Fruit fly (Drosophila melanogaster) whole organism, adult: ENCODE data around the gene CHKov1.

Experiments used
- CG11617 ChIP-seq: fragments of 200-800 bp; sonication (Bioruptor generic); optimal IDR thresholded peaks from 2 replicates; lab custom pipeline; 2017; ENCODE audit warnings: mild to moderate bottlenecking, missing biosample characterization, missing genetic modification reagents, missing genetic modification characterization
- CG12768 ChIP-seq: fragments of 200-800 bp; sonication (Bioruptor generic); optimal IDR thresholded peaks from 2 replicates; lab custom pipeline; 2017; ENCODE audit warnings: missing biosample characterization, missing genetic modification characterization, mild to moderate bottlenecking, moderate library complexity, missing genetic modification reagents
- CG14711 ChIP-seq: fragments of 200-800 bp; sonication (Bioruptor generic); optimal IDR thresholded peaks from 2 replicates; lab custom pipeline; 2018; ENCODE audit warnings: missing biosample characterization, mild to moderate bottlenecking, missing genetic modification characterization, moderate library complexity
- CG1620 ChIP-seq: fragments of 200-800 bp; sonication (Bioruptor generic); optimal IDR thresholded peaks from 2 replicates; lab custom pipeline; 2016; ENCODE audit warnings: missing biosample characterization, missing genetic modification characterization
- CG33017 ChIP-seq: fragments of 200-800 bp; sonication (Bioruptor generic); optimal IDR thresholded peaks from 2 replicates; lab custom pipeline; 2018; ENCODE audit warnings: missing biosample characterization, mild to moderate bottlenecking, missing genetic modification characterization, moderate library complexity
- CG5204 ChIP-seq: fragments of 200-800 bp; sonication (Bioruptor generic); optimal IDR thresholded peaks from 2 replicates; lab custom pipeline; 2016; ENCODE audit warnings: missing biosample characterization, missing genetic modification characterization
- CG7045 ChIP-seq: fragments of 200-800 bp; sonication (Bioruptor generic); optimal IDR thresholded peaks from 2 replicates; lab custom pipeline; 2017; ENCODE audit warnings: missing biosample characterization, mild to moderate bottlenecking, missing genetic modification characterization
- CG7101 ChIP-seq: fragments of 200-800 bp; sonication (Bioruptor generic); optimal IDR thresholded peaks from 2 replicates; lab custom pipeline; 2018; ENCODE audit warnings: missing biosample characterization, mild to moderate bottlenecking, missing genetic modification characterization, moderate library complexity
- Clk ChIP-seq: fragments of 200-800 bp; sonication (Bioruptor generic); optimal IDR thresholded peaks from 2 replicates; lab custom pipeline; 2017; ENCODE audit warnings: missing biosample characterization, missing genetic modification characterization
- Crg-1 ChIP-seq: fragments of 200-800 bp; sonication (Bioruptor generic); optimal IDR thresholded peaks from 2 replicates; lab custom pipeline; 2016; ENCODE audit warnings: missing biosample characterization, missing genetic modification characterization
- Hr96 ChIP-seq: fragments of 200-800 bp; sonication (Bioruptor generic); optimal IDR thresholded peaks from 2 replicates; lab custom pipeline; 2016; ENCODE audit warnings: missing biosample characterization, missing genetic modification characterization
- Mnt ChIP-seq: fragments of 200-800 bp; sonication (Bioruptor generic); optimal IDR thresholded peaks from 2 replicates; lab custom pipeline; 2016; ENCODE audit warnings: missing biosample characterization, mild to moderate bottlenecking, missing genetic modification characterization
- bab1 ChIP-seq: fragments of 200-800 bp; sonication (Bioruptor generic); optimal IDR thresholded peaks from 3 replicates; lab custom pipeline; 2019; ENCODE audit warnings: missing biosample characterization, mild to moderate bottlenecking, missing genetic modification characterization, moderate library complexity
- cic ChIP-seq: fragments of 200-800 bp; sonication (Bioruptor generic); optimal IDR thresholded peaks from 2 replicates; lab custom pipeline; 2017; ENCODE audit warnings: missing biosample characterization, mild to moderate bottlenecking, missing genetic modification characterization, moderate library complexity
- cnc ChIP-seq, 2 experiments: fragments of >200 bp; optimal IDR thresholded peaks; 2 replicates each; lab custom pipeline; 2017
- kay ChIP-seq: fragments of 200-800 bp; sonication (Bioruptor generic); peaks from one replicate; lab custom pipeline; 2016; ENCODE audit warnings: missing biosample characterization, missing genetic modification characterization, borderline replicate concordance
- ovo ChIP-seq: fragments of 200-800 bp; sonication (Bioruptor generic); optimal IDR thresholded peaks from 2 replicates; lab custom pipeline; 2016; ENCODE audit warnings: missing biosample characterization, missing genetic modification characterization
- pad ChIP-seq: fragments of 200-800 bp; sonication (Bioruptor generic); optimal IDR thresholded peaks from 3 replicates; lab custom pipeline; 2017; ENCODE audit warnings: missing biosample characterization, missing genetic modification characterization, mild to moderate bottlenecking, moderate library complexity, missing genetic modification reagents
- tj ChIP-seq: fragments of 200-800 bp; sonication (Bioruptor generic); optimal IDR thresholded peaks from 3 replicates; lab custom pipeline; 2017; ENCODE audit warnings: missing biosample characterization, mild to moderate bottlenecking, missing genetic modification characterization, moderate library complexity
- toe ChIP-seq: fragments of 200-800 bp; sonication (Bioruptor generic); optimal IDR thresholded peaks from 2 replicates; lab custom pipeline; 2016; ENCODE audit warnings: missing biosample characterization, missing genetic modification characterization

CHKov1 gene

dm6 chr3R:25312583-25312982, 16.5 kb downstream of the CHKov1 start:
- TF ChIP-seq CG12768 (GFP tag; lab: Kevin White, UChicago), result no peak
- TF ChIP-seq toe, result peak; percentile 26

DNA sequence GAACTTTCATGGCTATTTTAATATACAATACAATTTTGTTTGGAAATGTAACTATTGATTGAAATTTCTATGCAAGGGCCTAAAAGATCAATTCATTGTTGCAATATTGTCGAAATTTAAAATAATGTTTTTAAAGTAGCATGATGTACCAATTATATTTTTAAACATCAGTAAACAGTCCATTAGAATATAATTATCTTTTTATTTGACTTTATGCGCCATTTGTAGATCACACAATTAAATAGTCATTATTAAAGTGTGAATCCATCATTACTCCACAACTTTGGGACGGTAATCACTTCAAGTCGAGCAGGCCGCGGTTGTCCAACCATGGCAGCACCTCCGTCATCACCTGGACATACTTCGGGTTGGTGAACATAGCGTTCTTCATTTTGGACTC, 18.3 kb downstream of the CHKov1 start, which contains the start of gene CG31099:
Gene CG31099 (minus strand): TSS at position 101 of the 400 bp plus-strand sequence.
- no peak for TF ChIP-seq Hr96 (GFP tag; lab: Kevin White, UChicago)
- TF ChIP-seq CG14711 (tag; lab: Kevin White, UChicago), result no peak
- no peak for TF ChIP-seq kay (GFP tag; lab: Kevin White, UChicago)
- TF ChIP-seq bab1 (GFP tag; lab: Kevin White, UChicago), result no peak
- no peak for TF ChIP-seq Mnt (GFP tag; lab: Kevin White, UChicago)
- TF ChIP-seq cic (GFP tag; lab: Kevin White, UChicago), result no peak
- TF ChIP-seq CG7045 (GFP tag; lab: Kevin White, UChicago), result no peak
- no peak for TF ChIP-seq CG33017 (tag; lab: Kevin White, UChicago)
- no peak for TF ChIP-seq CG11617 (GFP tag; lab: Kevin White, UChicago)
- no peak for TF ChIP-seq tj
- no peak for TF ChIP-seq CG5204 (GFP tag; lab: Kevin White, UChicago)
- no peak for TF ChIP-seq ovo (GFP tag; lab: Kevin White, UChicago)
- no peak for TF ChIP-seq CG1620 (GFP tag; lab: Kevin White, UChicago)
- no peak for TF ChIP-seq toe
- no peak for TF ChIP-seq cnc (optimal IDR thresholded peaks at IDR 0.05; lab: Kevin White, UChicago)
- no peak for TF ChIP-seq Crg-1 (GFP tag; lab: Kevin White, UChicago)
- no peak for TF ChIP-seq Clk (GFP tag; lab: Kevin White, UChicago)
- TF ChIP-seq pad (GFP tag; lab: Kevin White, UChicago), result no peak
- no peak for TF ChIP-seq CG12768 (GFP tag; lab: Kevin White, UChicago)
- no peak for TF ChIP-seq CG7101

- TF ChIP-seq cic (GFP tag; lab: Kevin White, UChicago) (peak; percentile 5), tj (no peak)
Measured at dm6 chr3R:25309175-25309574, 19.9 kb downstream of the CHKov1 start.

DNA sequence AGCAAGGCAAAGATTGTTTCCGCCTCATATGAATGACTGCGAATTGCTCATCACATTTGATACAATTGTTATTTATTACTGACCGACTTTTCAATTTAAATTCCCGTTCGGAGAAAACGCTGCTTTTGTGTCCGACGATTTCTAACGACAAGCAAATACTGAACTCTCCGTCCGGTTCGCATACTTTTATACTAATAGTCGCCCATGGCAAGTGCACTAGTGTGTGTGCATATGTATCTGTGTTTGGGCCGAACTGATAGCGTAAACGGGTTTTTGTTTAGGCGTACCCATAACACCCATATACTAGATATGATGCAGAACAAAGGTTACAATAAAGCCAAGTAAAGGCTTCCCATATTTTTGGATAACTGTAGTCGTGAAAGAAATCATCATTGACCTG, 20.9 kb downstream of the CHKov1 start, which contains the start of gene CG10550:
Gene CG10550 (minus strand): TSS at position 164 of the 400 bp plus-strand sequence.
- TF ChIP-seq ovo (GFP tag; lab: Kevin White, UChicago), result no peak
- no peak for TF ChIP-seq cnc (optimal IDR thresholded peaks at IDR 0.05; lab: Kevin White, UChicago)
- TF ChIP-seq tj, result no peak
- no peak for TF ChIP-seq CG7045 (GFP tag; lab: Kevin White, UChicago)
- TF ChIP-seq toe, result no peak
- peak; percentile 61 for TF ChIP-seq CG12768 (GFP tag; lab: Kevin White, UChicago)
- TF ChIP-seq CG7101, result no peak
- no peak for TF ChIP-seq Crg-1 (GFP tag; lab: Kevin White, UChicago)
- no peak for TF ChIP-seq kay (GFP tag; lab: Kevin White, UChicago)
- TF ChIP-seq Hr96 (GFP tag; lab: Kevin White, UChicago), result peak; percentile 1
- no peak for TF ChIP-seq CG33017 (tag; lab: Kevin White, UChicago)
- TF ChIP-seq cic (GFP tag; lab: Kevin White, UChicago), result peak; percentile 46
- TF ChIP-seq CG11617 (GFP tag; lab: Kevin White, UChicago), result no peak
- no peak for TF ChIP-seq Clk (GFP tag; lab: Kevin White, UChicago)
- no peak for TF ChIP-seq bab1 (GFP tag; lab: Kevin White, UChicago)
- no peak for TF ChIP-seq CG5204 (GFP tag; lab: Kevin White, UChicago)
- peak; percentile 33 for TF ChIP-seq Mnt (GFP tag; lab: Kevin White, UChicago)

DNA sequence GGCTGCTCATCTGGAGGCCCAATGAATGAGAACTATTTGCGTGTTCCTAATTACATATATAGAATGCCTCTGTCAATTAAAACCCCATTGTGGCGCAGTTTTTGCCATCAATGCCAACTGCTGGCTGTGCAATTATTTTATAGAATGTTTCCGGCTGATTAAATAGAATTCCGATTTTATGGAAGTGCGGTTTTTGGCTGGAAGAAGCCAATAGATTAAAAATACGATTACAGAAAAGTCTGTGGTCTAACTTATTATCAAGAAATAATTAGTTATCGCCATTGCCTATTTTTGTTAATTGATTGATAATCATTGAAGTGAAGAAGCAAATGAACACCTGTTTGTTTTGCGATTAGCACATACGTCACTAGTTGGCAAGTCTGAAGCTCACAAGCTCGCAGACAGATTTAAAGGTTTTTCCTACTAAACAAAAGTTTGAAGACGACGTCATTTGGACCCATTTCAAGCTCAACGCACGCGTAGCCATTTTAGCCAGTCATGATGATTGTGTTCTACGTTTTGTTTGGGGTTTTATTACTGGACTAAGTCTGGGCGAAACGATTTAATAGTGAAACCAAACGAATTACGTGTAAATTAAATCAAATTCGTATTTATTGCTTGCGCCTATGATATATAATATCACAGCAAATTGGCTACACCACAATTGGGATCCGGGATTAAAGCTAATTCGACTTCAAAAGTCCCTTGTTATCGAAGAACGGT, 23.1 kb downstream of the CHKov1 start:
- TF ChIP-seq tj (peak; percentile 28), CG12768 (GFP tag; lab: Kevin White, UChicago) (peak; percentile 23), cnc (optimal IDR thresholded peaks at IDR 0.05; lab: Kevin White, UChicago) (peak; percentile 54 to 91), Crg-1 (GFP tag; lab: Kevin White, UChicago) (no peak), cic (GFP tag; lab: Kevin White, UChicago) (peak; percentile 73), kay (GFP tag; lab: Kevin White, UChicago) (peak; percentile 95)

dm6 chr3R:25303857-25304440, 25.2 kb downstream of the CHKov1 start, which contains the start of gene CG31436:
TSS of gene CG31436 (plus strand) at chr3R:25304137.
- TF ChIP-seq CG7101, result no peak
- peak; percentile 62 for TF ChIP-seq cic (GFP tag; lab: Kevin White, UChicago)
- TF ChIP-seq kay (GFP tag; lab: Kevin White, UChicago), result peak; percentile 84

- TF ChIP-seq kay (GFP tag; lab: Kevin White, UChicago) (peak; percentile 93), CG1620 (GFP tag; lab: Kevin White, UChicago) (no peak), cic (GFP tag; lab: Kevin White, UChicago) (peak; percentile 26)
Measured at dm6 chr3R:25302239-25302638, 26.9 kb downstream of the CHKov1 start, which contains the start of gene CG31370. TSS of gene CG31370 (plus strand) at chr3R:25302464.
